Worm (Caenorhabditis elegans) whole organism, L4 larva: ENCODE results near the gene tbc-10.

Experiments
- F10B5.3 ChIP-seq: sonication (generic microtip); optimal IDR thresholded peaks from 2 replicates; lab custom pipeline; 2016; ENCODE audit warnings: mild to moderate bottlenecking, missing genetic modification characterization, missing compliant biosample characterization
- F26F4.8 ChIP-seq: fragments of 200-800 bp; sonication (Bioruptor generic); conservative IDR thresholded peaks from 2 replicates; pipeline ENCODE4 v1.3.6; 2022; ENCODE audit warnings: missing genetic modification characterization, missing compliant biosample characterization
- F44E2.7 ChIP-seq: fragments of 200-800 bp; sonication (Bioruptor generic); IDR thresholded peaks from 2 replicates; pipeline ENCODE4 v2.1.2; 2022; ENCODE audit warnings: missing genetic modification characterization, missing compliant biosample characterization
- R02D3.7 ChIP-seq: fragments of 150-350 bp; sonication (generic microtip); optimal IDR thresholded peaks from 3 replicates; lab custom pipeline; 2014; ENCODE audit warnings: missing biosample characterization, missing genetic modification characterization
- Y48G9A.11 ChIP-seq: fragments of 200-800 bp; sonication (Bioruptor generic); IDR thresholded peaks from 2 replicates; pipeline ENCODE4 v1.3.6; 2022; ENCODE audit warnings: missing genetic modification reagents, missing genetic modification characterization, missing compliant biosample characterization
- ZK337.2 ChIP-seq: fragments of 200-800 bp; sonication (Bioruptor generic); IDR thresholded peaks from 2 replicates; pipeline ENCODE4 v1.3.6; 2022; ENCODE audit warnings: missing genetic modification reagents, missing genetic modification characterization, missing compliant biosample characterization
- arid-1 ChIP-seq: fragments of 200-800 bp; sonication (Bioruptor generic); conservative IDR thresholded peaks from 2 replicates; pipeline ENCODE4 v1.3.6; 2022; ENCODE audit warnings: missing genetic modification reagents, missing genetic modification characterization, missing compliant biosample characterization
- attf-4 ChIP-seq: sonication (generic microtip); optimal IDR thresholded peaks from 3 replicates; lab custom pipeline; 2017; ENCODE audit warnings: missing biosample characterization, missing genetic modification characterization
- ceh-28 ChIP-seq: fragments of 150-350 bp; optimal IDR thresholded peaks from 2 replicates; lab custom pipeline; 2014; ENCODE audit warnings: missing biosample characterization, missing genetic modification reagents, missing genetic modification characterization
- ceh-82 ChIP-seq: sonication (generic microtip); optimal IDR thresholded peaks from 2 replicates; lab custom pipeline; 2017; ENCODE audit warnings: missing biosample characterization, missing genetic modification characterization
- ces-1 ChIP-seq: fragments of 150-350 bp; sonication (generic microtip); optimal IDR thresholded peaks from 4 replicates; lab custom pipeline; 2014; ENCODE audit warnings: missing biosample characterization, missing genetic modification reagents, missing genetic modification characterization
- cey-2 ChIP-seq: sonication (generic microtip); optimal IDR thresholded peaks from 3 replicates; lab custom pipeline; 2017; ENCODE audit warnings: missing genetic modification characterization, mild to moderate bottlenecking, missing compliant biosample characterization, antibody characterized with exemption, borderline replicate concordance; ENCODE audit not compliant: insufficient read depth
- ctbp-1 ChIP-seq: fragments of 200-800 bp; sonication (Bioruptor generic); IDR thresholded peaks from 2 replicates; pipeline ENCODE4 v1.3.6; 2022; ENCODE audit warnings: missing genetic modification reagents, missing genetic modification characterization, missing compliant biosample characterization
- daf-16 ChIP-seq, 3 experiments: sonication (generic microtip); optimal IDR thresholded peaks; 2 replicates each; lab custom pipeline; 2016 to 2017; ENCODE audit warnings: missing genetic modification characterization in 3 of 3, missing genetic modification reagents in 3 of 3, mild to moderate bottlenecking in 2 of 3, missing compliant biosample characterization in 2 of 3, missing biosample characterization in 1 of 3, moderate library complexity in 1 of 3
- dmd-6 ChIP-seq: fragments of 200-800 bp; sonication (Bioruptor generic); IDR thresholded peaks from 2 replicates; pipeline ENCODE4 v1.3.6; 2022; ENCODE audit warnings: missing genetic modification reagents, missing genetic modification characterization, missing compliant biosample characterization
- dmd-9 ChIP-seq: fragments of 200-800 bp; sonication (Bioruptor generic); IDR thresholded peaks from 2 replicates; pipeline ENCODE4 v1.3.6; 2022; ENCODE audit warnings: missing genetic modification reagents, missing genetic modification characterization, missing compliant biosample characterization
- dve-1 ChIP-seq: sonication (generic microtip); optimal IDR thresholded peaks from 2 replicates; lab custom pipeline; 2017; ENCODE audit warnings: antibody characterized with exemption, mild to moderate bottlenecking, missing genetic modification characterization, missing compliant biosample characterization; ENCODE audit not compliant: insufficient read depth
- egl-27 ChIP-seq: sonication (generic microtip); optimal IDR thresholded peaks from 3 replicates; lab custom pipeline; 2017; ENCODE audit warnings: missing biosample characterization, missing genetic modification reagents, missing genetic modification characterization
- egl-43 ChIP-seq: fragments of 200-800 bp; sonication (Bioruptor generic); IDR thresholded peaks from 2 replicates; pipeline ENCODE4 v1.3.6; 2022; ENCODE audit warnings: missing genetic modification reagents, missing genetic modification characterization, missing compliant biosample characterization
- fos-1 ChIP-seq: fragments of 150-350 bp; optimal IDR thresholded peaks from 2 replicates; lab custom pipeline; 2014; ENCODE audit warnings: missing biosample characterization, missing genetic modification characterization
- gei-8 ChIP-seq: fragments of 200-800 bp; sonication (Bioruptor generic); optimal IDR thresholded peaks from 2 replicates; lab custom pipeline; 2018; ENCODE audit warnings: mild to moderate bottlenecking, missing genetic modification characterization, missing compliant biosample characterization
- hlh-11 ChIP-seq: fragments of 200-800 bp; sonication (Bioruptor generic); optimal IDR thresholded peaks from 2 replicates; lab custom pipeline; 2018; ENCODE audit warnings: mild to moderate bottlenecking, missing genetic modification characterization, missing compliant biosample characterization
- lin-1 ChIP-seq: fragments of 200-800 bp; sonication (Bioruptor generic); IDR thresholded peaks from 2 replicates; pipeline ENCODE4 v1.3.6; 2022; ENCODE audit warnings: missing genetic modification reagents, missing genetic modification characterization, missing compliant biosample characterization
- lin-13 ChIP-seq: fragments of 150-350 bp; optimal IDR thresholded peaks from 2 replicates; lab custom pipeline; 2014; ENCODE audit warnings: missing biosample characterization, missing genetic modification reagents, missing genetic modification characterization
- lin-15B ChIP-seq: fragments of 150-350 bp; sonication (generic microtip); optimal IDR thresholded peaks from 3 replicates; lab custom pipeline; 2014; ENCODE audit warnings: missing biosample characterization, missing genetic modification characterization
- lsy-2 ChIP-seq, 2 experiments: fragments of 150-350 bp in 1 of 2; sonication (generic microtip) in 1 of 2; optimal IDR thresholded peaks; 2 replicates each; lab custom pipeline; 2014 to 2017; ENCODE audit warnings: missing biosample characterization in 2 of 2, missing genetic modification characterization in 2 of 2
- madf-5 ChIP-seq, 2 experiments: fragments of 200-800 bp; sonication (Bioruptor generic); IDR thresholded peaks; 2 replicates each; pipeline ENCODE4 v1.3.6; 2022; ENCODE audit warnings: missing compliant biosample characterization in 2 of 2, missing genetic modification characterization in 2 of 2
- madf-9 ChIP-seq: fragments of 200-800 bp; sonication (Bioruptor generic); conservative IDR thresholded peaks from 2 replicates; pipeline ENCODE4 v1.3.6; 2022; ENCODE audit warnings: missing genetic modification reagents, missing genetic modification characterization, missing compliant biosample characterization
- mdl-1 ChIP-seq, 2 experiments: fragments of 150-350 bp in 1 of 2; sonication (generic microtip) in 1 of 2; optimal IDR thresholded peaks; 2 replicates each; lab custom pipeline; 2014 to 2017; ENCODE audit warnings: missing biosample characterization in 2 of 2, missing genetic modification characterization in 2 of 2
- mep-1 ChIP-seq: fragments of 150-350 bp; sonication (generic microtip); optimal IDR thresholded peaks from 3 replicates; lab custom pipeline; 2014; ENCODE audit warnings: missing biosample characterization, missing genetic modification characterization
- nhr-102 ChIP-seq: sonication (generic microtip); optimal IDR thresholded peaks from 2 replicates; lab custom pipeline; 2016; ENCODE audit warnings: mild to moderate bottlenecking, missing genetic modification characterization, moderate library complexity, missing compliant biosample characterization
- nhr-237 ChIP-seq: sonication (generic microtip); optimal IDR thresholded peaks from 2 replicates; lab custom pipeline; 2017; ENCODE audit warnings: missing biosample characterization, missing genetic modification characterization
- nhr-28 ChIP-seq: fragments of 150-350 bp; optimal IDR thresholded peaks from 2 replicates; lab custom pipeline; 2014; ENCODE audit warnings: missing biosample characterization, missing genetic modification characterization
- nhr-41 ChIP-seq: fragments of 200-800 bp; sonication (Bioruptor generic); IDR thresholded peaks from 2 replicates; pipeline ENCODE4 v1.3.6; 2022; ENCODE audit warnings: missing genetic modification reagents, missing genetic modification characterization, missing compliant biosample characterization
- nhr-48 ChIP-seq: sonication (generic microtip); optimal IDR thresholded peaks from 2 replicates; lab custom pipeline; 2016; ENCODE audit warnings: mild to moderate bottlenecking, missing genetic modification characterization, missing compliant biosample characterization
- nhr-76 ChIP-seq: fragments of 150-350 bp; optimal IDR thresholded peaks from 2 replicates; lab custom pipeline; 2014; ENCODE audit warnings: missing biosample characterization, missing genetic modification characterization
- pqm-1 ChIP-seq: sonication (generic microtip); optimal IDR thresholded peaks from 2 replicates; lab custom pipeline; 2017; ENCODE audit warnings: missing biosample characterization, missing genetic modification characterization
- sdz-12 ChIP-seq: fragments of 200-800 bp; sonication (Bioruptor generic); optimal IDR thresholded peaks from 2 replicates; lab custom pipeline; 2018; ENCODE audit warnings: mild to moderate bottlenecking, missing genetic modification characterization, missing compliant biosample characterization
- spr-3 ChIP-seq: fragments of 200-800 bp; sonication (Bioruptor generic); optimal IDR thresholded peaks from 2 replicates; lab custom pipeline; 2018; ENCODE audit warnings: mild to moderate bottlenecking, missing genetic modification characterization, missing compliant biosample characterization
- tag-97 ChIP-seq: fragments of 200-800 bp; sonication (Bioruptor generic); IDR thresholded peaks from 2 replicates; pipeline ENCODE4 v1.3.6; 2022; ENCODE audit warnings: missing genetic modification characterization, missing compliant biosample characterization
- unc-39 ChIP-seq: sonication (generic microtip); optimal IDR thresholded peaks from 2 replicates; lab custom pipeline; 2017; ENCODE audit warnings: missing biosample characterization, missing genetic modification characterization
- zag-1 ChIP-seq: fragments of 150-350 bp; optimal IDR thresholded peaks from 2 replicates; lab custom pipeline; 2014; ENCODE audit warnings: missing biosample characterization, missing genetic modification characterization
- zip-11 ChIP-seq: fragments of 200-800 bp; sonication (Bioruptor generic); IDR thresholded peaks from 2 replicates; pipeline ENCODE4 v1.3.6; 2022; ENCODE audit warnings: missing genetic modification characterization, missing compliant biosample characterization
- zip-2 ChIP-seq: fragments of 150-350 bp; optimal IDR thresholded peaks from 2 replicates; lab custom pipeline; 2014; ENCODE audit warnings: missing biosample characterization, missing genetic modification characterization

Gene tbc-10

DNA sequence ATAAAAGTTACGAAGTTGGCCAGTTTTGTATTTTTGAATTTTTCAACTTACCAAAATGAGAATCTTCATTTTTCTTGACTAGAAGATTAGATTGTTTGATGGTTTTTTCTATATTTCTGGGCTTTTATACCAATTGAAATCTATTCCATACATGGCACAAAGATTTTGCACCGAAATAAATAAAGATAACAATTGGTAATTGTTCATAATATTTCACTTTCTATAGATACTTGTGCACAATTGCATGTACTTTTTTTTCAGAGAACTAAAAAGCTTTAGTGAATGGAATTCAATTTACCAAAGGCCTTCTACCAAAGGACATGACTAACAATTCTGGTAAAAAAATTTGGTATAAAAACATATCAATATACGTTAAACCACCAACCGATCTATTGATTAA, 28.5 kb upstream of the tbc-10 start, which contains the start of the genes T12B5.15 and T12B5.14:
T12B5.15 (minus strand) TSS at position 101 of the 400 bp plus-strand sequence.
T12B5.14 (plus strand) TSS at position 321 of the 400 bp plus-strand sequence.
- TF ChIP-seq mdl-1 (tag; optimal IDR thresholded peaks at IDR 0.05; lab: Kevin White, UChicago) (no peak), zip-2 (tag; lab: Kevin White, UChicago) (no peak), mep-1 (tag; lab: Kevin White, UChicago) (no peak), nhr-48 (tag; lab: Kevin White, UChicago) (no peak), F26F4.8 (no peak), fos-1 (no peak), attf-4 (tag; lab: Kevin White, UChicago) (no peak), ceh-82 (tag; lab: Kevin White, UChicago) (no peak)

DNA sequence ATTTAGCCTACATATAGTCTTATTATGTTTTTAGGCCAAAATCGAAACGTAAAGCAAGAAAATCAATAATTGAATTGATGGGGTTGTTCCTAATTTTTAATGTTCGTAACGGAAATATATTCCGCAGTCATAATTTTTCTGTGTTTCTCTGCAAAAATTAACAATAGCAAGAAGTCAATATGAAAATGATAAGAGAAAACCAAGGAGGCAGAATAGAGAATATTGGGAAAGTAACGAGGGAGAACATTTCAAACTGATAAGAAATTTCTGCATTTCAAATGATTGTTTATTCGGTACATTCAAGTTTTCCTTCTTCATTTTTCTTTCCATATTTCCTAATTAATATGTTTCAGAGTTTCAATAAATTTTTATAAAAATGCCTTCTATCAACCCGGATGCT, 27.1 kb upstream of the tbc-10 start, which contains the start of gene fbxa-54:
fbxa-54 (plus strand) TSS at position 354 of the 400 bp plus-strand sequence.
- TF ChIP-seq zip-2 (tag; lab: Kevin White, UChicago) (no peak), lin-1 (GFP tag; lab: Robert Waterston, UW) (no peak), pqm-1 (peak; percentile 96), fos-1 (no peak), egl-27 (tag; lab: Kevin White, UChicago) (no peak), R02D3.7 (no peak), sdz-12 (GFP tag; lab: Kevin White, UChicago) (no peak), madf-9 (GFP tag; lab: Robert Waterston, UW) (no peak), dmd-9 (no peak), hlh-11 (tag; lab: Kevin White, UChicago) (peak; percentile 20), tag-97 (GFP tag; lab: Robert Waterston, UW) (no peak), spr-3 (GFP tag; lab: Kevin White, UChicago) (no peak), daf-16 (GFP tag; optimal IDR thresholded peaks at IDR 0.05; lab: Kevin White, UChicago) (no peak), daf-16 (tag; optimal IDR thresholded peaks at IDR 0.05; lab: Kevin White, UChicago) (peak; percentile 73), dmd-6 (GFP tag; lab: Robert Waterston, UW) (peak; percentile 44; the same call in 1 of the 2 replicates), nhr-28 (tag; lab: Kevin White, UChicago) (peak; percentile 79)

DNA sequence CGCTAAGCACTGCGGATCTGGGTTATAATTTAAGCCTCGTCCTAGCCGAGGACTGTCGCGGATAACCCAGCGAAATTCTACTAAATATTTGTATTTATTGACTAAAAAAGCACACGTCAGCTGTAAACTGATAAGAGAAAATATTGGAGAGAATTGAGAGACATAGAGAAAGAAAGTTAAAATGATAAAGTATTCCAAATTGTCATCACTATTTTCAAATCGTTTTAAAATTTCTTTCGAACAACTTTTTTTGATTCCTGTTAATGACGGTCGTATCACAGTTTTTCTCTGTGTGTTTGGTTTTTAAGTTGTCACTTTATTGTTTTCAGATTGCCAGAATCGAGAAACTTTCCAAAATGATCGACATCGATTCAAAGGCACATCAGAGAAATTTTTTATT, 21.1 kb upstream of the tbc-10 start, which contains the start of gene fbxa-51:
fbxa-51 (plus strand) TSS at position 322 of the 400 bp plus-strand sequence.
- TF ChIP-seq madf-5 (GFP tag; IDR thresholded peaks at IDR 0.05; lab: Robert Waterston, UW) (no peak), nhr-102 (tag; lab: Kevin White, UChicago) (no peak), nhr-28 (tag; lab: Kevin White, UChicago) (peak; percentile 28), dmd-6 (GFP tag; lab: Robert Waterston, UW) (peak; percentile 47; the same call in 1 of the 2 replicates), zip-11 (no peak), zag-1 (no peak), arid-1 (no peak), daf-16 (GFP tag; optimal IDR thresholded peaks at IDR 0.05; lab: Kevin White, UChicago) (no peak), daf-16 (tag; optimal IDR thresholded peaks at IDR 0.05; lab: Kevin White, UChicago) (peak; percentile 81), nhr-76 (tag; lab: Kevin White, UChicago) (no peak), dve-1 (no peak), nhr-237 (tag; lab: Kevin White, UChicago) (no peak), egl-43 (no peak), lsy-2 (tag; optimal IDR thresholded peaks at IDR 0.05; lab: Kevin White, UChicago) (no peak), cey-2 (no peak), F44E2.7 (GFP tag; lab: Robert Waterston, UW) (no peak), ctbp-1 (GFP tag; lab: Robert Waterston, UW) (no peak), mdl-1 (tag; optimal IDR thresholded peaks at IDR 0.05; lab: Kevin White, UChicago) (no peak), spr-3 (GFP tag; lab: Kevin White, UChicago) (no peak), nhr-41 (GFP tag; lab: Robert Waterston, UW) (no peak), F10B5.3 (tag; lab: Kevin White, UChicago) (no peak), pqm-1 (peak; percentile 39), egl-27 (tag; lab: Kevin White, UChicago) (no peak), Y48G9A.11 (GFP tag; lab: Robert Waterston, UW) (no peak), gei-8 (GFP tag; lab: Kevin White, UChicago) (no peak), hlh-11 (tag; lab: Kevin White, UChicago) (no peak), ZK337.2 (no peak), ceh-28 (tag; lab: Kevin White, UChicago) (no peak), ces-1 (GFP tag; lab: Kevin White, UChicago) (no peak), unc-39 (no peak), lin-13 (GFP tag; lab: Kevin White, UChicago) (no peak), lin-15B (tag; lab: Kevin White, UChicago) (no peak)
